Fruit fly (Drosophila melanogaster) whole organism, embryonic: ENCODE measurements around the gene CG4770.

ENCODE experiments used
- Ets65A ChIP-seq: fragments of 200-800 bp; sonication (Bioruptor generic); peaks from one replicate; lab custom pipeline; 2016; ENCODE audit warnings: missing biosample characterization, missing genetic modification characterization
- pan ChIP-seq, 4 experiments: fragments of >200 bp in 3 of 4; fragments of 200-800 bp in 1 of 4; sonication (Bioruptor generic) in 1 of 4; optimal IDR thresholded peaks in 3 of 4; IDR thresholded peaks in 1 of 4; 2 replicates each; pipeline versions ENCODE4 v1.3.6 to Lab custom; 2017 to 2022; ENCODE audit warnings: missing biosample characterization in 2 of 4, missing genetic modification characterization in 2 of 4, mixed read lengths in 1 of 4

CG4770 gene

DNA sequence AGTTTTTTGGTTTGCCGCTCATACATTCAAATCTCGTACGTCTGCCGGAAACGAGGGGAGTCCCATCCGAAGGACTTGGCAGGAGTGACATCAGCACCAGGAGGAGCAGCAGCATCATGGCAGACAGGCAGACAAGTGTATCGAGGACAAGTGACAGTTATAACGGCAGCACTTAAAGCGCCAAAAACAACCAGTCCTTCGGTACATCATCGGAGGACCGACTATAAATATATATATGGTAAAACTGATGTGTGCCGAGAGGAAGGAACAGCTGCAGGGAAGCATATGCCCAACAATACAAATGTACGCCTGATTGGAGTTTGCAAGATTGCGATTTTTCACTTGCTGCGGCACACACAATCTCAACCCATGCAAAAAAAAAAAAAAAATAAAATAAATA is 50.4 kb downstream of the CG4770 start:
- no peak for TF ChIP-seq pan (optimal IDR thresholded peaks at IDR 0.05; lab: Kevin White, UChicago)
- no peak for TF ChIP-seq pan (GFP tag; optimal IDR thresholded peaks at IDR 0.05 in 1 of 2, IDR thresholded peaks at IDR 0.05 in 1 of 2)
- peak; percentile 91 for TF ChIP-seq Ets65A
